Worm (Caenorhabditis elegans) whole organism, L1 larva: ENCODE data around the gene T04H1.5.

Source experiments
- C34B4.2 ChIP-seq: sonication (generic microtip); optimal IDR thresholded peaks from 2 replicates; lab custom pipeline; 2017; ENCODE audit warnings: mild to moderate bottlenecking, missing genetic modification characterization, missing compliant biosample characterization
- aly-2 ChIP-seq: fragments of 150-350 bp; optimal IDR thresholded peaks from 2 replicates; lab custom pipeline; 2014; ENCODE audit warnings: missing biosample characterization, missing genetic modification characterization
- efl-3 ChIP-seq: fragments of 200-800 bp; sonication (Bioruptor generic); optimal IDR thresholded peaks from 2 replicates; lab custom pipeline; 2018; ENCODE audit warnings: mild to moderate bottlenecking, missing genetic modification characterization, missing compliant biosample characterization
- fkh-10 ChIP-seq: sonication (generic microtip); optimal IDR thresholded peaks from 2 replicates; lab custom pipeline; 2017; ENCODE audit warnings: missing biosample characterization, missing genetic modification reagents, missing genetic modification characterization
- fkh-8 ChIP-seq: sonication (generic microtip); optimal IDR thresholded peaks from 2 replicates; lab custom pipeline; 2016; ENCODE audit warnings: mild to moderate bottlenecking, missing genetic modification characterization, missing compliant biosample characterization
- lin-39 ChIP-seq: fragments of 150-350 bp; optimal IDR thresholded peaks from 2 replicates; lab custom pipeline; 2014; ENCODE audit warnings: missing biosample characterization, missing genetic modification reagents, missing genetic modification characterization
- lsy-2 ChIP-seq, 2 experiments: fragments of 150-350 bp; optimal IDR thresholded peaks; 2 replicates each; lab custom pipeline; 2014; ENCODE audit warnings: missing biosample characterization in 2 of 2, missing genetic modification characterization in 2 of 2
- mef-2 ChIP-seq: fragments of 150-350 bp; optimal IDR thresholded peaks from 2 replicates; lab custom pipeline; 2014; ENCODE audit warnings: missing biosample characterization, missing genetic modification characterization
- nhr-11 ChIP-seq: fragments of 150-350 bp; optimal IDR thresholded peaks from 2 replicates; lab custom pipeline; 2014; ENCODE audit warnings: missing biosample characterization, missing genetic modification characterization
- nhr-12 ChIP-seq: sonication (generic microtip); optimal IDR thresholded peaks from 2 replicates; lab custom pipeline; 2017; ENCODE audit warnings: missing biosample characterization, missing genetic modification characterization
- nhr-237 ChIP-seq: fragments of 150-350 bp; optimal IDR thresholded peaks from 2 replicates; lab custom pipeline; 2014; ENCODE audit warnings: missing biosample characterization, missing genetic modification characterization
- snpc-4 ChIP-seq: fragments of 150-350 bp; optimal IDR thresholded peaks from 2 replicates; lab custom pipeline; 2014; ENCODE audit warnings: missing biosample characterization, missing genetic modification characterization
- sptf-1 ChIP-seq: fragments of 150-350 bp; optimal IDR thresholded peaks from 2 replicates; lab custom pipeline; 2014; ENCODE audit warnings: missing biosample characterization, missing genetic modification characterization
- unc-62 ChIP-seq: fragments of 150-350 bp; optimal IDR thresholded peaks from 2 replicates; lab custom pipeline; 2014; ENCODE audit warnings: missing biosample characterization, missing genetic modification reagents, missing genetic modification characterization

- TF ChIP-seq lsy-2 (tag; optimal IDR thresholded peaks at IDR 0.05; lab: Kevin White, UChicago) (no peak), aly-2 (tag; lab: Kevin White, UChicago) (no peak), lin-39 (no peak), C34B4.2 (tag; lab: Kevin White, UChicago) (no peak), unc-62 (GFP tag; lab: Kevin White, UChicago) (no peak), efl-3 (GFP tag; lab: Kevin White, UChicago) (no peak), fkh-10 (GFP tag; lab: Kevin White, UChicago) (no peak), snpc-4 (tag; lab: Kevin White, UChicago) (no peak), fkh-8 (no peak), mef-2 (tag; lab: Kevin White, UChicago) (no peak), sptf-1 (tag; lab: Kevin White, UChicago) (no peak), nhr-237 (tag; lab: Kevin White, UChicago) (no peak), nhr-11 (tag; lab: Kevin White, UChicago) (no peak), nhr-12 (tag; lab: Kevin White, UChicago) (no peak)
Measured at ce11 chrV:12296794-12297193, 45.7 kb downstream of the T04H1.5 start.
